Fruit fly (Drosophila melanogaster) whole organism, prepupa: ENCODE data around the gene CG43800.

ENCODE experiments used
- CG16779 ChIP-seq: fragments of 200-800 bp; sonication (Bioruptor generic); optimal IDR thresholded peaks from 3 replicates; lab custom pipeline; 2017; ENCODE audit warnings: missing biosample characterization, mild to moderate bottlenecking, missing genetic modification characterization
- CG8632 ChIP-seq: fragments of 200-800 bp; sonication (Bioruptor generic); optimal IDR thresholded peaks from 3 replicates; lab custom pipeline; 2016; ENCODE audit warnings: missing biosample characterization, missing genetic modification characterization
- Eip75B ChIP-seq: fragments of 200-800 bp; sonication (Bioruptor generic); optimal IDR thresholded peaks from 3 replicates; lab custom pipeline; 2016; ENCODE audit warnings: missing biosample characterization, missing genetic modification characterization
- topi ChIP-seq: fragments of 200-800 bp; sonication (Bioruptor generic); optimal IDR thresholded peaks from 3 replicates; lab custom pipeline; 2016; ENCODE audit warnings: missing biosample characterization, missing genetic modification characterization

- TF ChIP-seq CG16779 (tag; lab: Kevin White, UChicago) (no peak), Eip75B (GFP tag; lab: Kevin White, UChicago) (no peak), CG8632 (GFP tag; lab: Kevin White, UChicago) (no peak), topi (no peak)
Observed at dm6 chr2L:7217931-7218330, 14.7 kb downstream of the CG43800 start.
